Fruit fly (Drosophila melanogaster) whole organism, wandering third instar larva: ENCODE measurements around the gene Dnaaf5.

Source experiments
- Abd-B ChIP-seq: fragments of >200 bp; optimal IDR thresholded peaks from 2 replicates; lab custom pipeline; 2017; ENCODE audit warnings: missing biosample characterization, missing genetic modification characterization
- CG9705 ChIP-seq: fragments of 200-800 bp; sonication (Bioruptor generic); optimal IDR thresholded peaks from 2 replicates; lab custom pipeline; 2018; ENCODE audit warnings: missing biosample characterization, mild to moderate bottlenecking, missing genetic modification characterization
- OdsH ChIP-seq: fragments of 200-800 bp; sonication (Bioruptor generic); optimal IDR thresholded peaks from 2 replicates; lab custom pipeline; 2016; ENCODE audit warnings: missing biosample characterization, mild to moderate bottlenecking, missing genetic modification characterization
- Vsx2 ChIP-seq: fragments of 200-300, 225-300 bp; sonication (Bioruptor generic); optimal IDR thresholded peaks from 2 replicates; lab custom pipeline; 2018; ENCODE audit warnings: missing biosample characterization, missing genetic modification characterization; ENCODE audit not compliant: partially characterized antibody
- dsf ChIP-seq: sonication (Bioruptor generic); optimal IDR thresholded peaks from 2 replicates; lab custom pipeline; 2016; ENCODE audit warnings: missing biosample characterization, missing genetic modification characterization, borderline replicate concordance
- ey ChIP-seq: fragments of 200-800 bp; sonication (Bioruptor generic); optimal IDR thresholded peaks from 2 replicates; lab custom pipeline; 2016; ENCODE audit warnings: missing biosample characterization, missing genetic modification characterization
- fru ChIP-seq: fragments of 200-800 bp; sonication (Bioruptor generic); optimal IDR thresholded peaks from 3 replicates; lab custom pipeline; 2016; ENCODE audit warnings: missing biosample characterization, mild to moderate bottlenecking, missing genetic modification characterization
- h ChIP-seq: fragments of 200-800 bp; sonication (Bioruptor generic); optimal IDR thresholded peaks from 3 replicates; lab custom pipeline; 2016; ENCODE audit warnings: missing biosample characterization, mild to moderate bottlenecking, missing genetic modification characterization
- psq ChIP-seq: fragments of 200-800 bp; sonication (Bioruptor generic); optimal IDR thresholded peaks from 3 replicates; lab custom pipeline; 2017; ENCODE audit warnings: missing biosample characterization, mild to moderate bottlenecking, missing genetic modification characterization, moderate library complexity
- sv ChIP-seq: fragments of 200-800 bp; sonication (Bioruptor generic); optimal IDR thresholded peaks from 3 replicates; lab custom pipeline; 2016; ENCODE audit warnings: missing biosample characterization, missing genetic modification characterization
- usp ChIP-seq: fragments of >200 bp; optimal IDR thresholded peaks from 2 replicates; lab custom pipeline; 2017; ENCODE audit warnings: missing biosample characterization, missing genetic modification characterization
- woc ChIP-seq: sonication (Bioruptor generic); optimal IDR thresholded peaks from 2 replicates; lab custom pipeline; 2016; ENCODE audit warnings: missing biosample characterization, mild to moderate bottlenecking, missing genetic modification characterization

- TF ChIP-seq usp = no peak
- TF ChIP-seq CG9705 (GFP tag; lab: Kevin White, UChicago) = no peak
- TF ChIP-seq woc (GFP tag; lab: Kevin White, UChicago) = no peak
- TF ChIP-seq dsf (GFP tag; lab: Kevin White, UChicago) = no peak
- TF ChIP-seq sv (GFP tag; lab: Kevin White, UChicago) = no peak
- no peak for TF ChIP-seq h (GFP tag; lab: Kevin White, UChicago)
- TF ChIP-seq psq (GFP tag; lab: Kevin White, UChicago) = no peak
- TF ChIP-seq fru (GFP tag; lab: Kevin White, UChicago) = no peak
- TF ChIP-seq OdsH (GFP tag; lab: Kevin White, UChicago) = no peak
- TF ChIP-seq Abd-B (GFP tag; lab: Kevin White, UChicago) = no peak
- no peak for TF ChIP-seq ey (GFP tag; lab: Kevin White, UChicago)
- no peak for TF ChIP-seq Vsx2 (GFP tag; lab: Kevin White, UChicago)
Measured at dm6 chr3R:14381599-14381998, 20.0 kb upstream of the Dnaaf5 start, which contains the start of gene soti.
